Worm (Caenorhabditis elegans): ENCODE data around the gene gldi-7.

ce11 chrII:8504074-8504724 is 26.8 kb downstream of the gldi-7 start:
- no peak for TF ChIP-seq sea-1 (GFP tag; conservative IDR thresholded peaks at IDR 0.05)
- TF ChIP-seq ceh-36 (tag; optimal IDR thresholded peaks at IDR 0.05), result no peak
- no peak for TF ChIP-seq hnd-1 (tag; optimal IDR thresholded peaks at IDR 0.05)
- no peak for TF ChIP-seq flt-1 (GFP tag; IDR thresholded peaks at IDR 0.05)
- TF ChIP-seq ets-7 (tag; optimal IDR thresholded peaks at IDR 0.05), result no peak
- no peak for TF ChIP-seq ama-1 (optimal IDR thresholded peaks at IDR 0.05)
- TF ChIP-seq ceh-13 (GFP tag; optimal IDR thresholded peaks at IDR 0.05), result no peak

Measured in whole organism, early embryonic.